Fruit fly (Drosophila melanogaster): ENCODE results near the gene CG15482.

The CG15482 gene

DNA sequence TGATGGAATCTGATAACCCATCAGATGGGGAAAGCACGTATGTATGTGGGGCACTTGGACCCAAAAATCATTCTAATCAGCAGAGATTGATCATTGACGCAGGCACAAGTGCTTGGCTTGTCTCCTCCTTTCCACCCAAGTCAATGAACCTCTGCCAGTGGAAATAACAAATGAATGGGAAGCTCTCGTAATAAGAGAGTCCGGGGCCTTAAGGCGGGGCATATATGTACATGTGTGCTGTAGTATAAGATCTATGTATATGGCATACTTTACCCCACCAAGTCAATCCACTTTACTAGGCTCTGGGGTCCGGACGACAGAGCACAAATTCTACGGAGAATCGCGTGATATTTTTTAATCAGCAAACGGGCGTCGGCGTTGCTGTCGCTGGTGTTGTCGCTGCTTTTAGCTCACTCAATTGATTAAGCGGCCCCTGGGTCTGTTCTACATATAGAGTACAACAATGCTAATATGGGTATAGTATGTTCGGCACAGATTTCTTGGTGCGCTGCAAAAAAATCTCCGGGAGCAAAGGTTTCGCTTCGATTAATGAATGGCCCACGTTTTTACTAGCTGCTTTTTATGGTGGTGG lies 5.4 kb downstream of the CG15482 start (continued):
- no peak for TF ChIP-seq CG6272 (GFP tag; IDR thresholded peaks at IDR 0.05)
- TF ChIP-seq CG15269 (tag; optimal IDR thresholded peaks at IDR 0.05) = no peak
- TF ChIP-seq CG11560 (tag; IDR thresholded peaks at IDR 0.05) = no peak
- TF ChIP-seq Doc2 (GFP tag; IDR thresholded peaks at IDR 0.05) = no peak
- TF ChIP-seq mam (GFP tag; optimal IDR thresholded peaks at IDR 0.05) = no peak
- TF ChIP-seq CG16815 (GFP tag; optimal IDR thresholded peaks at IDR 0.05) = no peak
- no peak for TF ChIP-seq CG1602 (GFP tag; optimal IDR thresholded peaks at IDR 0.05)
- no peak for TF ChIP-seq CG11247 (GFP tag; IDR thresholded peaks at IDR 0.05)
- TF ChIP-seq ken (GFP tag; IDR thresholded peaks at IDR 0.05) = no peak
- no peak for TF ChIP-seq zfh1 (GFP tag; IDR thresholded peaks at IDR 0.05)
- no peak for TF ChIP-seq jumu (GFP tag; optimal IDR thresholded peaks at IDR 0.05)
- 0 out of 4 replicates have a peak, but pooled peaks have one; percentile 71 for TF ChIP-seq chinmo (GFP tag; IDR thresholded peaks at IDR 0.05; ENCODE audit: partially characterized antibody)
- no peak for TF ChIP-seq zfh2 (GFP tag; optimal IDR thresholded peaks at IDR 0.05)
- no peak for TF ChIP-seq H15 (GFP tag; IDR thresholded peaks at IDR 0.05)
- TF ChIP-seq CG32767 (GFP tag; IDR thresholded peaks at IDR 0.05) = no peak
- TF ChIP-seq Ravus (GFP tag; IDR thresholded peaks at IDR 0.05) = no peak
- no peak for TF ChIP-seq Opbp (GFP tag; IDR thresholded peaks at IDR 0.05; ENCODE audit: partially characterized antibody)
- TF ChIP-seq CG11093 (GFP tag; IDR thresholded peaks at IDR 0.05) = no peak
- TF ChIP-seq CG6791 (GFP tag; IDR thresholded peaks at IDR 0.05; ENCODE audit: partially characterized antibody) = no peak
- no peak for TF ChIP-seq D (optimal IDR thresholded peaks at IDR 0.05)
- no peak for TF ChIP-seq D (GFP tag; optimal IDR thresholded peaks at IDR 0.05)
- no peak for TF ChIP-seq Bgb (GFP tag; IDR thresholded peaks at IDR 0.05; ENCODE audit: partially characterized antibody)
- no peak for TF ChIP-seq Bteb2 (GFP tag; optimal IDR thresholded peaks at IDR 0.05)
- peak; percentile 31 for TF ChIP-seq Fer1 (GFP tag; optimal IDR thresholded peaks at IDR 0.05)
- no peak for TF ChIP-seq crp (GFP tag; optimal IDR thresholded peaks at IDR 0.05)
- TF ChIP-seq hkb (optimal IDR thresholded peaks at IDR 0.05) = no peak
- no peak for TF ChIP-seq hkb (GFP tag; IDR thresholded peaks at IDR 0.05)
- TF ChIP-seq CG2889 (GFP tag; IDR thresholded peaks at IDR 0.05) = no peak
- TF ChIP-seq Sin3A (optimal IDR thresholded peaks at IDR 0.05) = no peak
- TF ChIP-seq CG6854 (GFP tag; optimal IDR thresholded peaks at IDR 0.05) = no peak
- peak; percentile 93 for TF ChIP-seq cwo (GFP tag; optimal IDR thresholded peaks at IDR 0.05)
- TF ChIP-seq CG5180 (GFP tag; optimal IDR thresholded peaks at IDR 0.05) = no peak
- peak; percentile 28 for TF ChIP-seq BtbVII (GFP tag; optimal IDR thresholded peaks at IDR 0.05)
- TF ChIP-seq CG12219 (GFP tag; optimal IDR thresholded peaks at IDR 0.05) = no peak
- TF ChIP-seq tup (GFP tag; optimal IDR thresholded peaks at IDR 0.05) = no peak
- TF ChIP-seq unc-4 (GFP tag; IDR thresholded peaks at IDR 0.05; ENCODE audit: partially characterized antibody) = no peak
- TF ChIP-seq ewg (GFP tag; optimal IDR thresholded peaks at IDR 0.05) = no peak
- no peak for TF ChIP-seq CG13624 (GFP tag; optimal IDR thresholded peaks at IDR 0.05)
- no peak for TF ChIP-seq chn (GFP tag; optimal IDR thresholded peaks at IDR 0.05)
- no peak for TF ChIP-seq run (tag; optimal IDR thresholded peaks at IDR 0.05)
- no peak for TF ChIP-seq lola (GFP tag; optimal IDR thresholded peaks at IDR 0.05)
- TF ChIP-seq CG6765 (GFP tag; optimal IDR thresholded peaks at IDR 0.05) = no peak
- no peak for TF ChIP-seq Sox102F (GFP tag; optimal IDR thresholded peaks at IDR 0.05)
- no peak for TF ChIP-seq CG11398 (GFP tag; optimal IDR thresholded peaks at IDR 0.05)
- TF ChIP-seq dm (GFP tag; optimal IDR thresholded peaks at IDR 0.05) = no peak
- no peak for TF ChIP-seq stwl (tag; optimal IDR thresholded peaks at IDR 0.05)
- TF ChIP-seq Oli (tag; optimal IDR thresholded peaks at IDR 0.05) = no peak
- no peak for TF ChIP-seq CG5245 (GFP tag; optimal IDR thresholded peaks at IDR 0.05)
- TF ChIP-seq CG6654 (GFP tag; optimal IDR thresholded peaks at IDR 0.05) = no peak
- TF ChIP-seq insv (GFP tag; optimal IDR thresholded peaks at IDR 0.05) = no peak
- peak; percentile 32 for TF ChIP-seq CG1233 (GFP tag; optimal IDR thresholded peaks at IDR 0.05)

All from whole organism, embryonic.